Worm (Caenorhabditis elegans) whole organism, L1 larva: ENCODE results near the gene Y76A2B.4.

Experiments
- ama-1 ChIP-seq: fragments of 150-350 bp; optimal IDR thresholded peaks from 2 replicates; lab custom pipeline; 2014
- lin-13 ChIP-seq: fragments of 150-350 bp; optimal IDR thresholded peaks from 2 replicates; lab custom pipeline; 2014; ENCODE audit warnings: missing biosample characterization, missing genetic modification reagents, missing genetic modification characterization
- mdl-1 ChIP-seq, 2 experiments: fragments of 150-350 bp; optimal IDR thresholded peaks; 2 replicates each; lab custom pipeline; 2014 to 2017; ENCODE audit warnings: missing biosample characterization in 2 of 2, missing genetic modification characterization in 2 of 2, inconsistent platforms in 1 of 2
- nhr-237 ChIP-seq: fragments of 150-350 bp; optimal IDR thresholded peaks from 2 replicates; lab custom pipeline; 2014; ENCODE audit warnings: missing biosample characterization, missing genetic modification characterization
- nhr-28 ChIP-seq: fragments of 150-350 bp; optimal IDR thresholded peaks from 2 replicates; lab custom pipeline; 2014; ENCODE audit warnings: missing biosample characterization, missing genetic modification characterization
- skn-1 ChIP-seq: fragments of 150-350 bp; optimal IDR thresholded peaks from 2 replicates; lab custom pipeline; 2014; ENCODE audit warnings: missing biosample characterization, missing genetic modification characterization
- sox-4 ChIP-seq: sonication (generic microtip); optimal IDR thresholded peaks from 2 replicates; lab custom pipeline; 2016; ENCODE audit warnings: missing genetic modification characterization, missing compliant biosample characterization
- unc-130 ChIP-seq: fragments of 150-350 bp; optimal IDR thresholded peaks from 2 replicates; lab custom pipeline; 2017; ENCODE audit warnings: missing biosample characterization, missing genetic modification characterization, inconsistent platforms
- ztf-11 ChIP-seq, 2 experiments: sonication (generic microtip); optimal IDR thresholded peaks; 2 replicates each; lab custom pipeline; 2016 to 2017; ENCODE audit warnings: missing genetic modification characterization in 2 of 2, missing biosample characterization in 1 of 2, missing compliant biosample characterization in 1 of 2

DNA sequence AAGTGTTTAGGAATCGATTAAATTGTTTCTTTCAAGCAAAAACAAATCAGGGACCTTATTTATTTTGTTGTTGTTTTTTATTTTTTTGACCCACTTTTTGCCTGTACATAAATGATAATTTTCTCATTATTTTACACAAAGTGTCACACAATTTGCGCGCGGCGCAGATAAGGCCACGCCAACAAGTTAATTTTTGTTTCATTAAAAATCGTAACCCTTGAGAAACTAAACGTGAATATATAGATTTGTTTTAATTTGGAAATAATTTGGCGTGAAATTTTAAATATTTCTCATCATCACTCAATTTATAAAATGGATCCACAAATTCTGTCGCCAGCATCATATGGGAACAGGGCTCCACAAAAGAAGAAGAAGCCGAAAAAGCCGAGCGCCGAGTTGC, 34.0 kb upstream of the Y76A2B.4 start, which contains the start of gene T05D4.5:
- TF ChIP-seq unc-130 (tag; lab: Kevin White, UChicago) (no peak), ama-1 (lab: Kevin White, UChicago) (no peak), mdl-1 (tag; optimal IDR thresholded peaks at IDR 0.05; lab: Kevin White, UChicago) (no peak), sox-4 (tag; lab: Kevin White, UChicago) (no peak), nhr-237 (no peak), nhr-28 (no peak), lin-13 (GFP tag; lab: Kevin White, UChicago) (no peak), ztf-11 (tag; optimal IDR thresholded peaks at IDR 0.05; lab: Kevin White, UChicago) (no peak), skn-1 (no peak)
